Worm (Caenorhabditis elegans) whole organism, L4 larva: ENCODE measurements around the gene D2023.1.
"Not testable (repeated sequence)": the region's sequence is repeated elsewhere in the genome, so short reads cannot be mapped to it uniquely, and the experiment has no call there.

ENCODE experiments used
- F10B5.3 ChIP-seq: sonication (generic microtip); optimal IDR thresholded peaks from 2 replicates; lab custom pipeline; 2016; ENCODE audit warnings: mild to moderate bottlenecking, missing genetic modification characterization, missing compliant biosample characterization
- F49E8.2 ChIP-seq: sonication (generic microtip); optimal IDR thresholded peaks from 2 replicates; lab custom pipeline; 2016; ENCODE audit warnings: missing compliant biosample characterization, mild to moderate bottlenecking, missing genetic modification characterization, borderline replicate concordance
- T26A8.4 ChIP-seq: fragments of 200-800 bp; sonication (Bioruptor generic); IDR thresholded peaks from 2 replicates; pipeline ENCODE4 v1.3.6; 2022; ENCODE audit warnings: missing genetic modification characterization, missing compliant biosample characterization
- Y48G9A.11 ChIP-seq: fragments of 200-800 bp; sonication (Bioruptor generic); IDR thresholded peaks from 2 replicates; pipeline ENCODE4 v1.3.6; 2022; ENCODE audit warnings: missing genetic modification reagents, missing genetic modification characterization, missing compliant biosample characterization
- Y5F2A.4 ChIP-seq: fragments of 200-800 bp; sonication (Bioruptor generic); optimal IDR thresholded peaks from 2 replicates; lab custom pipeline; 2018; ENCODE audit warnings: mild to moderate bottlenecking, missing genetic modification characterization, missing compliant biosample characterization
- ZK337.2 ChIP-seq: fragments of 200-800 bp; sonication (Bioruptor generic); IDR thresholded peaks from 2 replicates; pipeline ENCODE4 v1.3.6; 2022; ENCODE audit warnings: missing genetic modification reagents, missing genetic modification characterization, missing compliant biosample characterization
- ZK546.5 ChIP-seq, 2 experiments: sonication (generic microtip); optimal IDR thresholded peaks; 2 replicates each; lab custom pipeline; 2017; ENCODE audit warnings: missing biosample characterization in 2 of 2, missing genetic modification characterization in 2 of 2
- aha-1 ChIP-seq: fragments of 150-350 bp; peaks from one replicate; lab custom pipeline; 2014; ENCODE audit warnings: missing biosample characterization, missing genetic modification characterization
- aly-2 ChIP-seq: sonication (generic microtip); optimal IDR thresholded peaks from 2 replicates; lab custom pipeline; 2018; ENCODE audit warnings: missing biosample characterization, missing genetic modification characterization
- ama-1 ChIP-seq: fragments of 150-350 bp; optimal IDR thresholded peaks from 2 replicates; lab custom pipeline; 2014; ENCODE audit warnings: inconsistent platforms, mixed read lengths
- attf-4 ChIP-seq: sonication (generic microtip); optimal IDR thresholded peaks from 3 replicates; lab custom pipeline; 2017; ENCODE audit warnings: missing biosample characterization, missing genetic modification characterization
- ceh-28 ChIP-seq: fragments of 150-350 bp; optimal IDR thresholded peaks from 2 replicates; lab custom pipeline; 2014; ENCODE audit warnings: missing biosample characterization, missing genetic modification reagents, missing genetic modification characterization
- ceh-82 ChIP-seq: sonication (generic microtip); optimal IDR thresholded peaks from 2 replicates; lab custom pipeline; 2017; ENCODE audit warnings: missing biosample characterization, missing genetic modification characterization
- daf-16 ChIP-seq, 3 experiments: sonication (generic microtip); optimal IDR thresholded peaks; 2 replicates each; lab custom pipeline; 2016 to 2017; ENCODE audit warnings: missing genetic modification characterization in 3 of 3, missing genetic modification reagents in 3 of 3, mild to moderate bottlenecking in 2 of 3, missing compliant biosample characterization in 2 of 3, missing biosample characterization in 1 of 3, moderate library complexity in 1 of 3
- dmd-6 ChIP-seq: fragments of 200-800 bp; sonication (Bioruptor generic); IDR thresholded peaks from 2 replicates; pipeline ENCODE4 v1.3.6; 2022; ENCODE audit warnings: missing genetic modification reagents, missing genetic modification characterization, missing compliant biosample characterization
- dpl-1 ChIP-seq: fragments of 150-350 bp; optimal IDR thresholded peaks from 2 replicates; lab custom pipeline; 2014; ENCODE audit warnings: missing biosample characterization, missing genetic modification reagents, missing genetic modification characterization
- duxl-1 ChIP-seq: sonication (generic microtip); optimal IDR thresholded peaks from 2 replicates; lab custom pipeline; 2016; ENCODE audit warnings: mild to moderate bottlenecking, missing genetic modification characterization, moderate library complexity, missing compliant biosample characterization; ENCODE audit not compliant: poor library complexity
- dve-1 ChIP-seq: sonication (generic microtip); optimal IDR thresholded peaks from 2 replicates; lab custom pipeline; 2017; ENCODE audit warnings: antibody characterized with exemption, mild to moderate bottlenecking, missing genetic modification characterization, missing compliant biosample characterization; ENCODE audit not compliant: insufficient read depth
- hif-1 ChIP-seq, 2 experiments: sonication (generic microtip); optimal IDR thresholded peaks; 2 replicates each; lab custom pipeline; 2016 to 2017; ENCODE audit warnings: missing compliant biosample characterization in 2 of 2, missing genetic modification characterization in 2 of 2, missing genetic modification reagents in 2 of 2, missing genotype in 2 of 2, mild to moderate bottlenecking in 1 of 2
- hlh-11 ChIP-seq: fragments of 200-800 bp; sonication (Bioruptor generic); optimal IDR thresholded peaks from 2 replicates; lab custom pipeline; 2018; ENCODE audit warnings: mild to moderate bottlenecking, missing genetic modification characterization, missing compliant biosample characterization
- lin-13 ChIP-seq: fragments of 150-350 bp; optimal IDR thresholded peaks from 2 replicates; lab custom pipeline; 2014; ENCODE audit warnings: missing biosample characterization, missing genetic modification reagents, missing genetic modification characterization
- lin-29 ChIP-seq: fragments of 200-800 bp; sonication (Bioruptor generic); IDR thresholded peaks from 2 replicates; pipeline ENCODE4 v1.3.6; 2022; ENCODE audit warnings: missing genetic modification reagents, missing genetic modification characterization, missing compliant biosample characterization
- lin-38 ChIP-seq: fragments of 200-800 bp; sonication (Bioruptor generic); IDR thresholded peaks from 2 replicates; pipeline ENCODE4 v1.3.6; 2022; ENCODE audit warnings: missing genetic modification reagents, missing genetic modification characterization, missing compliant biosample characterization
- mdl-1 ChIP-seq, 2 experiments: fragments of 150-350 bp in 1 of 2; sonication (generic microtip) in 1 of 2; optimal IDR thresholded peaks; 2 replicates each; lab custom pipeline; 2014 to 2017; ENCODE audit warnings: missing biosample characterization in 2 of 2, missing genetic modification characterization in 2 of 2
- mdt-29 ChIP-seq: fragments of 200-800 bp; sonication (Bioruptor generic); IDR thresholded peaks from 2 replicates; pipeline ENCODE4 v1.3.6; 2022; ENCODE audit warnings: missing genetic modification reagents, missing genetic modification characterization, missing compliant biosample characterization
- nhr-10 ChIP-seq: fragments of 150-350 bp; optimal IDR thresholded peaks from 2 replicates; lab custom pipeline; 2014; ENCODE audit warnings: missing biosample characterization, missing genetic modification characterization
- nhr-11 ChIP-seq: fragments of 150-350 bp; optimal IDR thresholded peaks from 2 replicates; lab custom pipeline; 2014; ENCODE audit warnings: missing biosample characterization, missing genetic modification characterization
- nhr-25 ChIP-seq: sonication (generic microtip); optimal IDR thresholded peaks from 2 replicates; lab custom pipeline; 2017; ENCODE audit warnings: missing genetic modification characterization, mild to moderate bottlenecking, missing compliant biosample characterization, antibody characterized with exemption, moderate library complexity, borderline replicate concordance; ENCODE audit not compliant: insufficient read depth
- nhr-28 ChIP-seq: fragments of 150-350 bp; optimal IDR thresholded peaks from 2 replicates; lab custom pipeline; 2014; ENCODE audit warnings: missing biosample characterization, missing genetic modification characterization
- nhr-42 ChIP-seq: fragments of 200-800 bp; sonication (Bioruptor generic); IDR thresholded peaks from 2 replicates; pipeline ENCODE4 v1.3.6; 2022; ENCODE audit warnings: missing genetic modification characterization, missing compliant biosample characterization
- nhr-6 ChIP-seq: fragments of 150-350 bp; optimal IDR thresholded peaks from 2 replicates; lab custom pipeline; 2014; ENCODE audit warnings: missing biosample characterization, missing genetic modification characterization
- nhr-76 ChIP-seq: fragments of 150-350 bp; optimal IDR thresholded peaks from 2 replicates; lab custom pipeline; 2014; ENCODE audit warnings: missing biosample characterization, missing genetic modification characterization
- nhr-77 ChIP-seq: fragments of 150-350 bp; optimal IDR thresholded peaks from 2 replicates; lab custom pipeline; 2014; ENCODE audit warnings: missing biosample characterization, missing genetic modification characterization
- pha-4 ChIP-seq, 2 experiments: fragments of 150-350 bp in 1 of 2; fragments of 200-800 bp in 1 of 2; sonication (Bioruptor generic) in 1 of 2; IDR thresholded peaks in 1 of 2; optimal IDR thresholded peaks in 1 of 2; 2 replicates each; pipeline versions ENCODE4 v1.3.6 to Lab custom; 2014 to 2022; ENCODE audit warnings: missing genetic modification characterization in 2 of 2, missing genetic modification reagents in 2 of 2, missing biosample characterization in 1 of 2, missing compliant biosample characterization in 1 of 2
- php-3 ChIP-seq: fragments of 200-800 bp; sonication (Bioruptor generic); IDR thresholded peaks from 2 replicates; pipeline ENCODE4 v1.3.6; 2022; ENCODE audit warnings: missing genetic modification reagents, missing genetic modification characterization, missing compliant biosample characterization
- pqm-1 ChIP-seq: sonication (generic microtip); optimal IDR thresholded peaks from 2 replicates; lab custom pipeline; 2017; ENCODE audit warnings: missing biosample characterization, missing genetic modification characterization
- set-16 ChIP-seq: fragments of 200-800 bp; sonication (Bioruptor generic); IDR thresholded peaks from 2 replicates; pipeline ENCODE4 v1.3.6; 2022; ENCODE audit warnings: missing genetic modification reagents, missing genetic modification characterization, missing compliant biosample characterization
- skn-1 ChIP-seq: fragments of 150-350 bp; optimal IDR thresholded peaks from 2 replicates; lab custom pipeline; 2014; ENCODE audit warnings: missing biosample characterization, missing genetic modification characterization
- snpc-4 ChIP-seq: fragments of 150-350 bp; optimal IDR thresholded peaks from 2 replicates; lab custom pipeline; 2014; ENCODE audit warnings: missing biosample characterization, missing genetic modification characterization
- tag-97 ChIP-seq: fragments of 200-800 bp; sonication (Bioruptor generic); IDR thresholded peaks from 2 replicates; pipeline ENCODE4 v1.3.6; 2022; ENCODE audit warnings: missing genetic modification characterization, missing compliant biosample characterization
- unc-62 ChIP-seq, 3 experiments: fragments of 150-350 bp in 1 of 3; sonication (generic microtip); optimal IDR thresholded peaks in 2 of 3; peaks in 1 of 3; 1 replicate in 1 of 3; 2 replicates in 2 of 3; lab custom pipeline; 2014 to 2017; ENCODE audit warnings: missing biosample characterization in 3 of 3, missing genetic modification characterization in 3 of 3, missing genetic modification reagents in 3 of 3, missing genotype in 1 of 3
- vab-7 ChIP-seq: fragments of 200-800 bp; sonication (Bioruptor generic); IDR thresholded peaks from 2 replicates; pipeline ENCODE4 v1.3.6; 2022; ENCODE audit warnings: missing genetic modification reagents, missing genetic modification characterization, missing compliant biosample characterization
- zip-11 ChIP-seq: fragments of 200-800 bp; sonication (Bioruptor generic); IDR thresholded peaks from 2 replicates; pipeline ENCODE4 v1.3.6; 2022; ENCODE audit warnings: missing genetic modification characterization, missing compliant biosample characterization
- zip-2 ChIP-seq: fragments of 150-350 bp; optimal IDR thresholded peaks from 2 replicates; lab custom pipeline; 2014; ENCODE audit warnings: missing biosample characterization, missing genetic modification characterization
- ztf-11 ChIP-seq: fragments of 150-350 bp; optimal IDR thresholded peaks from 2 replicates; lab custom pipeline; 2014; ENCODE audit warnings: missing biosample characterization, missing genetic modification characterization
- ztf-7 ChIP-seq: fragments of 150-350 bp; optimal IDR thresholded peaks from 2 replicates; lab custom pipeline; 2014; ENCODE audit warnings: missing biosample characterization, missing genetic modification characterization

Gene D2023.1

ce11 chrV:11823125-11823833 is 33.9 kb downstream of the D2023.1 start:
- peak; percentile 41 for TF ChIP-seq dmd-6
- peak; percentile 63 for TF ChIP-seq dve-1 (tag; lab: Kevin White, UChicago)
- not testable (repeated sequence) for TF ChIP-seq daf-16 (GFP tag; optimal IDR thresholded peaks at IDR 0.05; lab: Kevin White, UChicago)
- peak; percentile 34 for TF ChIP-seq daf-16 (tag; optimal IDR thresholded peaks at IDR 0.05; lab: Kevin White, UChicago)
- TF ChIP-seq ama-1 (lab: Kevin White, UChicago): peak; percentile 0
- TF ChIP-seq nhr-28 (tag; lab: Kevin White, UChicago): peak; percentile 62
- TF ChIP-seq lin-38 (GFP tag; lab: Robert Waterston, UW): 0 out of 2 replicates have a peak, but pooled peaks have one; percentile 22

- no peak for TF ChIP-seq ztf-11 (tag; lab: Kevin White, UChicago)
- TF ChIP-seq Y48G9A.11 (GFP tag; lab: Robert Waterston, UW): no peak
- no peak for TF ChIP-seq Y5F2A.4 (GFP tag; lab: Kevin White, UChicago)
- no peak for TF ChIP-seq tag-97
- peak; percentile 77 to 98 for TF ChIP-seq hif-1 (tag; optimal IDR thresholded peaks at IDR 0.05; lab: Kevin White, UChicago)
- peak; percentile 91 for TF ChIP-seq php-3 (GFP tag; lab: Robert Waterston, UW)
- TF ChIP-seq nhr-11 (tag; lab: Kevin White, UChicago): peak; percentile 80
- TF ChIP-seq aha-1: peak; percentile 99
- peak; percentile 90 for TF ChIP-seq mdt-29
- TF ChIP-seq nhr-10 (tag; lab: Kevin White, UChicago): peak; percentile 98
- TF ChIP-seq pqm-1 (tag; lab: Kevin White, UChicago): peak; percentile 68
- peak in 1 of 2 experiments; percentile 81 for TF ChIP-seq mdl-1 (tag; optimal IDR thresholded peaks at IDR 0.05; lab: Kevin White, UChicago)
- TF ChIP-seq zip-11: no peak
- no peak for TF ChIP-seq ZK546.5 (tag; optimal IDR thresholded peaks at IDR 0.05; lab: Kevin White, UChicago)
- no peak for TF ChIP-seq aly-2 (tag; lab: Kevin White, UChicago)
- TF ChIP-seq nhr-28 (tag; lab: Kevin White, UChicago): peak; percentile 95
- no peak for TF ChIP-seq F49E8.2 (tag; lab: Kevin White, UChicago)
- TF ChIP-seq nhr-6 (tag; lab: Kevin White, UChicago): peak; percentile 69
- no peak for TF ChIP-seq duxl-1 (tag; lab: Kevin White, UChicago)
- peak in 1 of 2 experiments; percentile 93 for TF ChIP-seq unc-62 (GFP tag; optimal IDR thresholded peaks at IDR 0.05 in 1 of 2; lab: Kevin White, UChicago)
- TF ChIP-seq unc-62 (tag; optimal IDR thresholded peaks at IDR 0.05; lab: Kevin White, UChicago): no peak
- no peak for TF ChIP-seq nhr-25 (tag; lab: Kevin White, UChicago)
- TF ChIP-seq pha-4 (GFP tag; IDR thresholded peaks at IDR 0.05; lab: Robert Waterston, UW): no peak; the same call in 1 of the 2 replicates
- TF ChIP-seq pha-4 (tag; optimal IDR thresholded peaks at IDR 0.05; lab: Kevin White, UChicago): peak; percentile 54
- TF ChIP-seq F10B5.3: no peak
- TF ChIP-seq lin-29 (GFP tag; lab: Robert Waterston, UW): no peak
- no peak for TF ChIP-seq zip-2 (tag; lab: Kevin White, UChicago)
- TF ChIP-seq ama-1 (lab: Kevin White, UChicago): peak; percentile 79
- TF ChIP-seq vab-7 (GFP tag; lab: Robert Waterston, UW): no peak
- TF ChIP-seq lin-13: peak; percentile 28
- no peak for TF ChIP-seq skn-1 (tag; lab: Kevin White, UChicago)
- peak; percentile 89 for TF ChIP-seq nhr-77 (tag; lab: Kevin White, UChicago)
- no peak for TF ChIP-seq ceh-82 (tag; lab: Kevin White, UChicago)
- TF ChIP-seq dve-1 (tag; lab: Kevin White, UChicago): peak; percentile 93
- TF ChIP-seq ceh-28 (tag; lab: Kevin White, UChicago): no peak
- TF ChIP-seq T26A8.4 (GFP tag; lab: Robert Waterston, UW): peak; percentile 72
- peak; percentile 60; the same call in 1 of the 2 replicates for TF ChIP-seq nhr-42
- peak; percentile 35 for TF ChIP-seq dpl-1
- no peak for TF ChIP-seq attf-4 (tag; lab: Kevin White, UChicago)
- no peak for TF ChIP-seq nhr-76 (tag; lab: Kevin White, UChicago)
- no peak for TF ChIP-seq set-16
- peak; percentile 96 for TF ChIP-seq hlh-11
- no peak for TF ChIP-seq ztf-7 (tag; lab: Kevin White, UChicago)
- peak in 1 of 2 experiments; percentile 52 for TF ChIP-seq daf-16 (GFP tag; optimal IDR thresholded peaks at IDR 0.05; lab: Kevin White, UChicago)
- TF ChIP-seq daf-16 (tag; optimal IDR thresholded peaks at IDR 0.05; lab: Kevin White, UChicago): peak; percentile 89
- TF ChIP-seq snpc-4: no peak
- no peak for TF ChIP-seq ZK337.2 (GFP tag; lab: Robert Waterston, UW)
Observed at ce11 chrV:11823978-11824377, 34.6 kb downstream of the D2023.1 start.
